Worm (Caenorhabditis elegans): ENCODE measurements around the gene ndx-3.

ce11 chrII:4934954-4935353 lies 18.4 kb upstream of the ndx-3 start, which contains the start of gene gst-30:
- TF ChIP-seq ceh-83 (GFP tag; optimal IDR thresholded peaks at IDR 0.05) (no peak), unc-62 (GFP tag; optimal IDR thresholded peaks at IDR 0.05) (no peak)

Data from whole organism, mixed stage, embryonic.